Worm (Caenorhabditis elegans) whole organism, young adult: ENCODE measurements around the gene K10G9.2.

Experiments used
- B0019.2 ChIP-seq: fragments of 200-800 bp; sonication (Bioruptor generic); conservative IDR thresholded peaks from 2 replicates; pipeline ENCODE4 v1.3.6; 2022; ENCODE audit warnings: missing genetic modification reagents, missing genetic modification characterization, missing compliant biosample characterization
- C06A6.2 ChIP-seq: fragments of 200-800 bp; sonication (Bioruptor generic); conservative IDR thresholded peaks from 2 replicates; pipeline ENCODE4 v1.3.6; 2022; ENCODE audit warnings: missing genetic modification characterization, missing compliant biosample characterization
- F23B12.7 ChIP-seq: sonication (generic microtip); optimal IDR thresholded peaks from 2 replicates; lab custom pipeline; 2017; ENCODE audit warnings: missing genetic modification characterization, mild to moderate bottlenecking, missing compliant biosample characterization, antibody characterized with exemption, moderate library complexity; ENCODE audit not compliant: insufficient read depth
- K12H6.12 ChIP-seq: fragments of 200-800 bp; sonication (Bioruptor generic); optimal IDR thresholded peaks from 2 replicates; lab custom pipeline; 2018; ENCODE audit warnings: mild to moderate bottlenecking, missing genetic modification characterization, missing compliant biosample characterization
- T07F8.4 ChIP-seq: sonication (generic microtip); optimal IDR thresholded peaks from 2 replicates; lab custom pipeline; 2016; ENCODE audit warnings: mild to moderate bottlenecking, missing genetic modification characterization, moderate library complexity, missing compliant biosample characterization
- Y53F4B.3 ChIP-seq: fragments of 200-800 bp; sonication (Bioruptor generic); IDR thresholded peaks from 2 replicates; pipeline ENCODE4 v1.3.6; 2022; ENCODE audit warnings: missing genetic modification reagents, missing genetic modification characterization, missing compliant biosample characterization
- Y53G8AR.9 ChIP-seq: fragments of 200-800 bp; sonication (Bioruptor generic); conservative IDR thresholded peaks from 2 replicates; pipeline ENCODE4 v1.3.6; 2022; ENCODE audit warnings: missing genetic modification reagents, missing genetic modification characterization, missing compliant biosample characterization
- Y95B8A.8 ChIP-seq: fragments of 200-800 bp; sonication (Bioruptor generic); IDR thresholded peaks from 2 replicates; pipeline ENCODE4 v1.3.6; 2022; ENCODE audit warnings: missing genetic modification reagents, missing genetic modification characterization, missing compliant biosample characterization
- ZK185.1 ChIP-seq: sonication (generic microtip); optimal IDR thresholded peaks from 2 replicates; lab custom pipeline; 2016; ENCODE audit warnings: mild to moderate bottlenecking, missing genetic modification characterization, missing compliant biosample characterization; ENCODE audit not compliant: poor library complexity, severe bottlenecking
- akir-1 ChIP-seq: fragments of 200-800 bp; sonication (Bioruptor generic); optimal IDR thresholded peaks from 2 replicates; lab custom pipeline; 2018; ENCODE audit warnings: mild to moderate bottlenecking, missing genetic modification characterization, moderate library complexity, missing compliant biosample characterization
- ama-1 ChIP-seq, 3 experiments: fragments of 150-350 bp in 1 of 3; sonication (generic microtip) in 2 of 3; optimal IDR thresholded peaks; 2 replicates each; lab custom pipeline; 2014 to 2018; ENCODE audit warnings: missing biosample characterization in 2 of 3, missing genetic modification characterization in 2 of 3, missing genetic modification reagents in 2 of 3
- aptf-3 ChIP-seq: fragments of 200-800 bp; sonication (Bioruptor generic); IDR thresholded peaks from 2 replicates; pipeline ENCODE4 v1.3.6; 2022; ENCODE audit warnings: missing genetic modification characterization, missing compliant biosample characterization
- attf-5 ChIP-seq: fragments of 200-800 bp; sonication (Bioruptor generic); optimal IDR thresholded peaks from 2 replicates; lab custom pipeline; 2018; ENCODE audit warnings: mild to moderate bottlenecking, missing genetic modification characterization, missing compliant biosample characterization
- bed-1 ChIP-seq: fragments of 200-800 bp; sonication (Bioruptor generic); IDR thresholded peaks from 2 replicates; pipeline ENCODE4 v1.3.6; 2022; ENCODE audit warnings: missing genetic modification reagents, missing genetic modification characterization, missing compliant biosample characterization
- ccch-3 ChIP-seq: fragments of 200-800 bp; sonication (Bioruptor generic); optimal IDR thresholded peaks from 2 replicates; lab custom pipeline; 2018; ENCODE audit warnings: mild to moderate bottlenecking, missing genetic modification characterization, missing compliant biosample characterization
- ceh-58 ChIP-seq: fragments of 200-800 bp; sonication (Bioruptor generic); IDR thresholded peaks from 2 replicates; pipeline ENCODE4 v1.3.6; 2022; ENCODE audit warnings: missing genetic modification characterization, missing compliant biosample characterization
- ceh-91 ChIP-seq: fragments of 200-800 bp; sonication (Bioruptor generic); IDR thresholded peaks from 2 replicates; pipeline ENCODE4 v1.3.6; 2022; ENCODE audit warnings: missing genetic modification reagents, missing genetic modification characterization, missing compliant biosample characterization
- chd-7 ChIP-seq: sonication (generic microtip); optimal IDR thresholded peaks from 2 replicates; lab custom pipeline; 2016; ENCODE audit warnings: mild to moderate bottlenecking, missing genetic modification characterization, moderate library complexity, missing compliant biosample characterization
- dox-1 ChIP-seq: fragments of 200-800 bp; sonication (Bioruptor generic); IDR thresholded peaks from 2 replicates; pipeline ENCODE4 v1.3.6; 2022; ENCODE audit warnings: missing genetic modification reagents, missing genetic modification characterization, missing compliant biosample characterization
- dpff-1 ChIP-seq: sonication (generic microtip); optimal IDR thresholded peaks from 2 replicates; lab custom pipeline; 2017; ENCODE audit warnings: mild to moderate bottlenecking, missing genetic modification characterization, missing compliant biosample characterization
- egl-44 ChIP-seq: fragments of 200-800 bp; sonication (Bioruptor generic); IDR thresholded peaks from 2 replicates; pipeline ENCODE4 v1.3.6; 2022; ENCODE audit warnings: missing genetic modification reagents, missing genetic modification characterization, missing compliant biosample characterization
- fkh-3 ChIP-seq: sonication (generic microtip); optimal IDR thresholded peaks from 2 replicates; lab custom pipeline; 2016; ENCODE audit warnings: mild to moderate bottlenecking, missing genetic modification characterization, missing compliant biosample characterization
- hlh-12 ChIP-seq: sonication (generic microtip); optimal IDR thresholded peaks from 2 replicates; lab custom pipeline; 2016; ENCODE audit warnings: missing genetic modification characterization, missing compliant biosample characterization
- lin-35 ChIP-seq, 3 experiments: fragments of 150-350 bp in 2 of 3; sonication (generic microtip) in 1 of 3; optimal IDR thresholded peaks; 2 replicates each; lab custom pipeline; 2014 to 2018; ENCODE audit warnings: missing biosample characterization in 3 of 3, missing genetic modification characterization in 3 of 3, missing genetic modification reagents in 3 of 3
- lin-54 ChIP-seq: fragments of 200-800 bp; sonication (Bioruptor generic); optimal IDR thresholded peaks from 2 replicates; lab custom pipeline; 2018; ENCODE audit warnings: mild to moderate bottlenecking, missing genetic modification characterization, missing compliant biosample characterization
- lsl-1 ChIP-seq: fragments of 200-800 bp; sonication (Bioruptor generic); optimal IDR thresholded peaks from 2 replicates; lab custom pipeline; 2018; ENCODE audit warnings: mild to moderate bottlenecking, missing genetic modification characterization, moderate library complexity, missing compliant biosample characterization
- lsy-27 ChIP-seq: sonication (generic microtip); optimal IDR thresholded peaks from 2 replicates; lab custom pipeline; 2017; ENCODE audit warnings: missing genetic modification characterization, mild to moderate bottlenecking, missing compliant biosample characterization, antibody characterized with exemption, missing genotype, borderline replicate concordance; ENCODE audit not compliant: insufficient read depth
- nfya-1 ChIP-seq: sonication (generic microtip); optimal IDR thresholded peaks from 2 replicates; lab custom pipeline; 2017; ENCODE audit warnings: antibody characterized with exemption, missing compliant biosample characterization, missing genetic modification characterization, borderline replicate concordance; ENCODE audit not compliant: insufficient read depth
- nhr-120 ChIP-seq: fragments of 200-800 bp; sonication (Bioruptor generic); IDR thresholded peaks from 2 replicates; pipeline ENCODE4 v1.3.6; 2022; ENCODE audit warnings: missing genetic modification characterization, missing compliant biosample characterization
- pbrm-1 ChIP-seq: fragments of 200-800 bp; sonication (Bioruptor generic); IDR thresholded peaks from 2 replicates; pipeline ENCODE4 v1.3.6; 2022; ENCODE audit warnings: missing genetic modification reagents, missing genetic modification characterization, missing compliant biosample characterization
- rec-8 ChIP-seq, 2 experiments: sonication (generic microtip); optimal IDR thresholded peaks; 2 replicates each; lab custom pipeline; 2016; ENCODE audit warnings: mild to moderate bottlenecking in 2 of 2, missing genetic modification characterization in 2 of 2, missing genetic modification reagents in 2 of 2, missing genotype in 2 of 2, missing biosample characterization in 1 of 2, missing compliant biosample characterization in 1 of 2, moderate library complexity in 1 of 2
- sea-2 ChIP-seq: fragments of 200-800 bp; sonication (Bioruptor generic); IDR thresholded peaks from 2 replicates; pipeline ENCODE4 v1.3.6; 2022; ENCODE audit warnings: missing genetic modification characterization, missing compliant biosample characterization
- snpc-1.3 ChIP-seq: sonication (generic microtip); optimal IDR thresholded peaks from 2 replicates; lab custom pipeline; 2017; ENCODE audit warnings: missing genetic modification characterization, mild to moderate bottlenecking, missing compliant biosample characterization, antibody characterized with exemption, moderate library complexity, missing genotype, missing genetic modification reagents; ENCODE audit not compliant: insufficient read depth
- snpc-3.4 ChIP-seq: sonication (generic microtip); optimal IDR thresholded peaks from 2 replicates; lab custom pipeline; 2017; ENCODE audit warnings: missing genetic modification characterization, mild to moderate bottlenecking, missing compliant biosample characterization, antibody characterized with exemption, moderate library complexity, missing genotype, missing genetic modification reagents
- snpc-4 ChIP-seq, 5 experiments: fragments of 150-350 bp in 1 of 5; sonication (generic microtip) in 4 of 5; optimal IDR thresholded peaks; 2 replicates each; lab custom pipeline; 2014 to 2018; ENCODE audit warnings: missing genetic modification characterization in 5 of 5, missing biosample characterization in 3 of 5, antibody characterized with exemption in 2 of 5, mild to moderate bottlenecking in 2 of 5, missing compliant biosample characterization in 2 of 5, missing genotype in 2 of 5, moderate library complexity in 2 of 5, missing genetic modification reagents in 1 of 5
- sptf-2 ChIP-seq: fragments of 200-800 bp; sonication (Bioruptor generic); optimal IDR thresholded peaks from 2 replicates; lab custom pipeline; 2018; ENCODE audit warnings: mild to moderate bottlenecking, missing genetic modification characterization, missing compliant biosample characterization
- tbp1 ChIP-seq: fragments of 200-800 bp; sonication (Bioruptor generic); optimal IDR thresholded peaks from 2 replicates; lab custom pipeline; 2018; ENCODE audit warnings: mild to moderate bottlenecking, missing genetic modification characterization, missing compliant biosample characterization
- tbx-9 ChIP-seq: sonication (generic microtip); optimal IDR thresholded peaks from 2 replicates; lab custom pipeline; 2016; ENCODE audit warnings: borderline replicate concordance, missing genetic modification characterization, inconsistent platforms, missing compliant biosample characterization
- tlf-1 ChIP-seq: fragments of 200-800 bp; sonication (Bioruptor generic); optimal IDR thresholded peaks from 2 replicates; lab custom pipeline; 2018; ENCODE audit warnings: mild to moderate bottlenecking, missing genetic modification characterization, missing compliant biosample characterization
- unc-130 ChIP-seq: sonication (generic microtip); optimal IDR thresholded peaks from 2 replicates; lab custom pipeline; 2016; ENCODE audit warnings: missing genetic modification reagents, missing genetic modification characterization, missing compliant biosample characterization
- xnd-1 ChIP-seq: sonication (generic microtip); optimal IDR thresholded peaks from 2 replicates; lab custom pipeline; 2016; ENCODE audit warnings: missing genotype, missing genetic modification reagents, missing genetic modification characterization, missing compliant biosample characterization
- ztf-18 ChIP-seq: sonication (generic microtip); optimal IDR thresholded peaks from 2 replicates; lab custom pipeline; 2016; ENCODE audit warnings: missing genotype, mild to moderate bottlenecking, missing genetic modification characterization, missing compliant biosample characterization
- ztf-25 ChIP-seq: fragments of 200-800 bp; sonication (Bioruptor generic); IDR thresholded peaks from 2 replicates; pipeline ENCODE4 v1.3.6; 2022; ENCODE audit warnings: missing genetic modification reagents, missing genetic modification characterization, missing compliant biosample characterization
- ztf-28 ChIP-seq: fragments of 200-800 bp; sonication (Bioruptor generic); IDR thresholded peaks from 2 replicates; pipeline ENCODE4 v1.3.6; 2022; ENCODE audit warnings: missing genetic modification reagents, missing genetic modification characterization, missing compliant biosample characterization

The K10G9.2 gene

ce11 chrIII:10333961-10334542 lies 48.3 kb downstream of the K10G9.2 start, which contains the start of the genes jmjd-4 and mev-1 (continued):
- TF ChIP-seq attf-5 (GFP tag; lab: Kevin White, UChicago): peak; percentile 92
- no peak for TF ChIP-seq B0019.2 (GFP tag; lab: Robert Waterston, UW)
- TF ChIP-seq lin-54 (GFP tag; lab: Kevin White, UChicago): peak; percentile 92
- no peak for TF ChIP-seq lsy-27 (tag; lab: Kevin White, UChicago)
- TF ChIP-seq sptf-2: no peak
- no peak for TF ChIP-seq ztf-25
- peak in 1 of 3 experiments; percentile 87 for TF ChIP-seq lin-35 (GFP tag; optimal IDR thresholded peaks at IDR 0.05; lab: Kevin White, UChicago)
- peak; percentile 51 for TF ChIP-seq ZK185.1 (tag; lab: Kevin White, UChicago)
- TF ChIP-seq nhr-120 (GFP tag; lab: Robert Waterston, UW): no peak
- TF ChIP-seq dpff-1: no peak
- peak; percentile 91 for TF ChIP-seq Y53G8AR.9
- TF ChIP-seq ceh-58 (GFP tag; lab: Robert Waterston, UW): no peak
- TF ChIP-seq hlh-12: no peak
- TF ChIP-seq bed-1 (GFP tag; lab: Robert Waterston, UW): no peak
- peak; percentile 55 for TF ChIP-seq K12H6.12 (tag; lab: Kevin White, UChicago)
- TF ChIP-seq dox-1: peak; percentile 94
- TF ChIP-seq ztf-28 (GFP tag; lab: Robert Waterston, UW): no peak
- TF ChIP-seq ceh-91: peak; percentile 53
- TF ChIP-seq akir-1 (GFP tag; lab: Kevin White, UChicago): no peak
- no peak for TF ChIP-seq fkh-3
- TF ChIP-seq Y95B8A.8 (GFP tag; lab: Robert Waterston, UW): no peak
- TF ChIP-seq tbp1 (GFP tag; lab: Kevin White, UChicago): peak; percentile 66
- TF ChIP-seq egl-44 (GFP tag; lab: Robert Waterston, UW): peak; percentile 66; the same call in 1 of the 2 replicates
- TF ChIP-seq T07F8.4 (tag; lab: Kevin White, UChicago): no peak
- no peak for TF ChIP-seq snpc-1.3
- TF ChIP-seq tbx-9 (tag; lab: Kevin White, UChicago): no peak
- TF ChIP-seq snpc-3.4 (tag; lab: Kevin White, UChicago): peak; percentile 63
- TF ChIP-seq snpc-4 (GFP tag; optimal IDR thresholded peaks at IDR 0.05; lab: Kevin White, UChicago): peak; percentile 68
- TF ChIP-seq snpc-4 (tag; optimal IDR thresholded peaks at IDR 0.05; lab: Kevin White, UChicago): peak in 3 of 4 experiments; percentile 61 to 72 (median 65)
- peak; percentile 98 for TF ChIP-seq ztf-18 (tag; lab: Kevin White, UChicago)
- no peak for TF ChIP-seq sea-2

- TF ChIP-seq Y53F4B.3 (GFP tag; lab: Robert Waterston, UW) (no peak), tlf-1 (GFP tag; lab: Kevin White, UChicago) (no peak), aptf-3 (no peak), tbx-9 (tag; lab: Kevin White, UChicago) (peak; percentile 93)
Measured at ce11 chrIII:10335086-10335485, 49.4 kb downstream of the K10G9.2 start, which contains the start of gene ced-9. TSS of gene ced-9 (plus strand) at chrIII:10335172.

- TF ChIP-seq lsl-1 (no peak), ccch-3 (no peak), F23B12.7 (no peak), C06A6.2 (GFP tag; lab: Robert Waterston, UW) (no peak), rec-8 (tag; optimal IDR thresholded peaks at IDR 0.05; lab: Kevin White, UChicago) (no peak), snpc-4 (GFP tag; optimal IDR thresholded peaks at IDR 0.05; lab: Kevin White, UChicago) (no peak), snpc-4 (tag; optimal IDR thresholded peaks at IDR 0.05; lab: Kevin White, UChicago) (no peak), xnd-1 (no peak), ama-1 (optimal IDR thresholded peaks at IDR 0.05; lab: Kevin White, UChicago) (no peak), ama-1 (GFP tag; optimal IDR thresholded peaks at IDR 0.05; lab: Kevin White, UChicago) (no peak), unc-130 (no peak), lsy-27 (tag; lab: Kevin White, UChicago) (no peak), pbrm-1 (GFP tag; lab: Robert Waterston, UW) (no peak), nfya-1 (tag; lab: Kevin White, UChicago) (no peak), chd-7 (tag; lab: Kevin White, UChicago) (no peak)
Measured at ce11 chrIII:10336109-10336508, 50.4 kb downstream of the K10G9.2 start.
